Worm (Caenorhabditis elegans) whole organism, young adult: ENCODE results near the gene mltn-8.
A peak's percentile ranks its signal among the peaks of the same experiment; 100 is the strongest.

ENCODE experiments used
- C17E4.6 ChIP-seq: fragments of 200-800 bp; sonication (Bioruptor generic); IDR thresholded peaks from 2 replicates; pipeline ENCODE4 v1.3.6; 2022; ENCODE audit warnings: missing genetic modification reagents, missing genetic modification characterization, missing compliant biosample characterization
- F22D6.2 ChIP-seq: sonication (generic microtip); optimal IDR thresholded peaks from 2 replicates; lab custom pipeline; 2016; ENCODE audit warnings: mild to moderate bottlenecking, missing genetic modification characterization, missing compliant biosample characterization
- F39B2.1 ChIP-seq: fragments of 200-800 bp; sonication (Bioruptor generic); IDR thresholded peaks from 2 replicates; pipeline ENCODE4 v1.3.6; 2022; ENCODE audit warnings: missing genetic modification reagents, missing genetic modification characterization, missing compliant biosample characterization
- F57C9.4 ChIP-seq: sonication (generic microtip); optimal IDR thresholded peaks from 2 replicates; lab custom pipeline; 2017; ENCODE audit warnings: mild to moderate bottlenecking, missing genetic modification characterization, missing compliant biosample characterization
- T07F8.4 ChIP-seq: sonication (generic microtip); optimal IDR thresholded peaks from 2 replicates; lab custom pipeline; 2016; ENCODE audit warnings: mild to moderate bottlenecking, missing genetic modification characterization, moderate library complexity, missing compliant biosample characterization
- Y53F4B.3 ChIP-seq: fragments of 200-800 bp; sonication (Bioruptor generic); IDR thresholded peaks from 2 replicates; pipeline ENCODE4 v1.3.6; 2022; ENCODE audit warnings: missing genetic modification reagents, missing genetic modification characterization, missing compliant biosample characterization
- ZK185.1 ChIP-seq: sonication (generic microtip); optimal IDR thresholded peaks from 2 replicates; lab custom pipeline; 2016; ENCODE audit warnings: mild to moderate bottlenecking, missing genetic modification characterization, missing compliant biosample characterization; ENCODE audit not compliant: poor library complexity, severe bottlenecking
- attf-3 ChIP-seq: fragments of 200-800 bp; sonication (Bioruptor generic); conservative IDR thresholded peaks from 2 replicates; pipeline ENCODE4 v1.3.6; 2022; ENCODE audit warnings: missing genetic modification reagents, missing genetic modification characterization, missing compliant biosample characterization
- bed-1 ChIP-seq: fragments of 200-800 bp; sonication (Bioruptor generic); IDR thresholded peaks from 2 replicates; pipeline ENCODE4 v1.3.6; 2022; ENCODE audit warnings: missing genetic modification reagents, missing genetic modification characterization, missing compliant biosample characterization
- bed-2 ChIP-seq: fragments of 200-800 bp; sonication (Bioruptor generic); IDR thresholded peaks from 2 replicates; pipeline ENCODE4 v1.3.6; 2022; ENCODE audit warnings: missing genetic modification reagents, missing genetic modification characterization, missing compliant biosample characterization
- ceh-100 ChIP-seq: fragments of 200-800 bp; sonication (Bioruptor generic); IDR thresholded peaks from 2 replicates; pipeline ENCODE4 v1.3.6; 2022; ENCODE audit warnings: missing genetic modification reagents, missing genetic modification characterization, missing compliant biosample characterization
- ceh-40 ChIP-seq: fragments of 200-800 bp; sonication (Bioruptor generic); IDR thresholded peaks from 2 replicates; pipeline ENCODE4 v1.3.6; 2022; ENCODE audit warnings: missing genetic modification characterization, missing compliant biosample characterization
- ceh-91 ChIP-seq: fragments of 200-800 bp; sonication (Bioruptor generic); IDR thresholded peaks from 2 replicates; pipeline ENCODE4 v1.3.6; 2022; ENCODE audit warnings: missing genetic modification reagents, missing genetic modification characterization, missing compliant biosample characterization
- efl-1 ChIP-seq: fragments of 150-350 bp; optimal IDR thresholded peaks from 2 replicates; lab custom pipeline; 2014; ENCODE audit warnings: missing biosample characterization, missing genetic modification reagents, missing genetic modification characterization
- egrh-3 ChIP-seq: fragments of 200-800 bp; sonication (Bioruptor generic); IDR thresholded peaks from 2 replicates; pipeline ENCODE4 v1.3.6; 2022; ENCODE audit warnings: missing genetic modification reagents, missing genetic modification characterization, missing compliant biosample characterization
- ekl-4 ChIP-seq: fragments of 200-800 bp; sonication (Bioruptor generic); IDR thresholded peaks from 2 replicates; pipeline ENCODE4 v1.3.6; 2022; ENCODE audit warnings: missing genetic modification reagents, missing genetic modification characterization, missing compliant biosample characterization
- ets-4 ChIP-seq: fragments of 200-800 bp; sonication (Bioruptor generic); optimal IDR thresholded peaks from 2 replicates; lab custom pipeline; 2018; ENCODE audit warnings: mild to moderate bottlenecking, missing genetic modification characterization, missing compliant biosample characterization
- gei-17 ChIP-seq: fragments of 200-800 bp; sonication (Bioruptor generic); optimal IDR thresholded peaks from 2 replicates; lab custom pipeline; 2018; ENCODE audit warnings: mild to moderate bottlenecking, missing genetic modification characterization, missing compliant biosample characterization
- let-526 ChIP-seq: fragments of 200-800 bp; sonication (Bioruptor generic); IDR thresholded peaks from 2 replicates; pipeline ENCODE4 v1.3.6; 2022; ENCODE audit warnings: missing genetic modification reagents, missing genetic modification characterization, missing compliant biosample characterization
- let-607 ChIP-seq, 2 experiments: fragments of 200-800 bp in 1 of 2; sonication (Bioruptor generic) in 1 of 2; sonication (generic microtip) in 1 of 2; optimal IDR thresholded peaks; 2 replicates each; lab custom pipeline; 2016 to 2018; ENCODE audit warnings: mild to moderate bottlenecking in 2 of 2, missing compliant biosample characterization in 2 of 2, missing genetic modification characterization in 2 of 2, moderate library complexity in 2 of 2, missing genotype in 1 of 2
- lin-26 ChIP-seq: fragments of 200-800 bp; sonication (Bioruptor generic); IDR thresholded peaks from 2 replicates; pipeline ENCODE4 v1.3.6; 2022; ENCODE audit warnings: missing genetic modification reagents, missing genetic modification characterization, missing compliant biosample characterization
- lin-40 ChIP-seq: sonication (generic microtip); optimal IDR thresholded peaks from 2 replicates; lab custom pipeline; 2016; ENCODE audit warnings: missing genetic modification characterization, mild to moderate bottlenecking, missing compliant biosample characterization, missing genotype, missing genetic modification reagents
- lin-54 ChIP-seq: fragments of 200-800 bp; sonication (Bioruptor generic); optimal IDR thresholded peaks from 2 replicates; lab custom pipeline; 2018; ENCODE audit warnings: mild to moderate bottlenecking, missing genetic modification characterization, missing compliant biosample characterization
- lir-1 ChIP-seq: fragments of 200-800 bp; sonication (Bioruptor generic); conservative IDR thresholded peaks from 2 replicates; pipeline ENCODE4 v1.3.6; 2022; ENCODE audit warnings: missing genetic modification reagents, missing genetic modification characterization, missing compliant biosample characterization
- lsl-1 ChIP-seq: fragments of 200-800 bp; sonication (Bioruptor generic); optimal IDR thresholded peaks from 2 replicates; lab custom pipeline; 2018; ENCODE audit warnings: mild to moderate bottlenecking, missing genetic modification characterization, moderate library complexity, missing compliant biosample characterization
- madf-6 ChIP-seq: fragments of 200-800 bp; sonication (Bioruptor generic); IDR thresholded peaks from 2 replicates; pipeline ENCODE4 v1.3.6; 2022; ENCODE audit warnings: missing genetic modification reagents, missing genetic modification characterization, missing compliant biosample characterization
- mxl-1 ChIP-seq: sonication (generic microtip); optimal IDR thresholded peaks from 2 replicates; lab custom pipeline; 2016; ENCODE audit warnings: missing genetic modification characterization, missing compliant biosample characterization
- nfyb-1 ChIP-seq: fragments of 200-800 bp; sonication (Bioruptor generic); IDR thresholded peaks from 2 replicates; pipeline ENCODE4 v1.3.6; 2022; ENCODE audit warnings: missing genetic modification reagents, missing genetic modification characterization, missing compliant biosample characterization
- nhr-27 ChIP-seq: fragments of 200-800 bp; sonication (Bioruptor generic); optimal IDR thresholded peaks from 2 replicates; lab custom pipeline; 2018; ENCODE audit warnings: mild to moderate bottlenecking, missing genetic modification characterization, moderate library complexity, missing compliant biosample characterization
- rec-8 ChIP-seq, 2 experiments: sonication (generic microtip); optimal IDR thresholded peaks; 2 replicates each; lab custom pipeline; 2016; ENCODE audit warnings: mild to moderate bottlenecking in 2 of 2, missing genetic modification characterization in 2 of 2, missing genetic modification reagents in 2 of 2, missing genotype in 2 of 2, missing biosample characterization in 1 of 2, missing compliant biosample characterization in 1 of 2, moderate library complexity in 1 of 2
- rpc-1 ChIP-seq, 2 experiments: fragments of 150-350 bp in 1 of 2; sonication (generic microtip) in 1 of 2; optimal IDR thresholded peaks; 2 replicates each; lab custom pipeline; 2014 to 2018; ENCODE audit warnings: missing biosample characterization in 1 of 2, missing genetic modification characterization in 1 of 2, missing genetic modification reagents in 1 of 2, missing genotype in 1 of 2
- sdz-38 ChIP-seq: sonication (generic microtip); optimal IDR thresholded peaks from 2 replicates; lab custom pipeline; 2016; ENCODE audit warnings: missing genotype, missing genetic modification characterization, missing compliant biosample characterization
- sea-2 ChIP-seq: fragments of 200-800 bp; sonication (Bioruptor generic); IDR thresholded peaks from 2 replicates; pipeline ENCODE4 v1.3.6; 2022; ENCODE audit warnings: missing genetic modification characterization, missing compliant biosample characterization
- snpc-1.3 ChIP-seq: sonication (generic microtip); optimal IDR thresholded peaks from 2 replicates; lab custom pipeline; 2017; ENCODE audit warnings: missing genetic modification characterization, mild to moderate bottlenecking, missing compliant biosample characterization, antibody characterized with exemption, moderate library complexity, missing genotype, missing genetic modification reagents; ENCODE audit not compliant: insufficient read depth
- snpc-4 ChIP-seq, 5 experiments: fragments of 150-350 bp in 1 of 5; sonication (generic microtip) in 4 of 5; optimal IDR thresholded peaks; 2 replicates each; lab custom pipeline; 2014 to 2018; ENCODE audit warnings: missing genetic modification characterization in 5 of 5, missing biosample characterization in 3 of 5, antibody characterized with exemption in 2 of 5, mild to moderate bottlenecking in 2 of 5, missing compliant biosample characterization in 2 of 5, missing genotype in 2 of 5, moderate library complexity in 2 of 5, missing genetic modification reagents in 1 of 5
- sptf-2 ChIP-seq: fragments of 200-800 bp; sonication (Bioruptor generic); optimal IDR thresholded peaks from 2 replicates; lab custom pipeline; 2018; ENCODE audit warnings: mild to moderate bottlenecking, missing genetic modification characterization, missing compliant biosample characterization
- tbp1 ChIP-seq: fragments of 200-800 bp; sonication (Bioruptor generic); optimal IDR thresholded peaks from 2 replicates; lab custom pipeline; 2018; ENCODE audit warnings: mild to moderate bottlenecking, missing genetic modification characterization, missing compliant biosample characterization
- tbx-9 ChIP-seq: sonication (generic microtip); optimal IDR thresholded peaks from 2 replicates; lab custom pipeline; 2016; ENCODE audit warnings: borderline replicate concordance, missing genetic modification characterization, inconsistent platforms, missing compliant biosample characterization
- unc-130 ChIP-seq: sonication (generic microtip); optimal IDR thresholded peaks from 2 replicates; lab custom pipeline; 2016; ENCODE audit warnings: missing genetic modification reagents, missing genetic modification characterization, missing compliant biosample characterization
- ztf-3 ChIP-seq: fragments of 200-800 bp; sonication (Bioruptor generic); optimal IDR thresholded peaks from 2 replicates; lab custom pipeline; 2018; ENCODE audit warnings: mild to moderate bottlenecking, missing genetic modification characterization, missing compliant biosample characterization

The mltn-8 gene

ce11 chrV:347561-348345 lies 32.3 kb downstream of the mltn-8 start (continued):
- no peak for TF ChIP-seq lin-26 (GFP tag; lab: Robert Waterston, UW)
- TF ChIP-seq ets-4 (GFP tag; lab: Kevin White, UChicago): no peak
- TF ChIP-seq lin-40: no peak
- no peak for TF ChIP-seq nhr-27 (tag; lab: Kevin White, UChicago)
- TF ChIP-seq F57C9.4 (tag; lab: Kevin White, UChicago): no peak
- no peak for TF ChIP-seq F39B2.1 (GFP tag; lab: Robert Waterston, UW)
- TF ChIP-seq rpc-1 (optimal IDR thresholded peaks at IDR 0.05; lab: Kevin White, UChicago): no peak
- no peak for TF ChIP-seq rpc-1 (tag; optimal IDR thresholded peaks at IDR 0.05; lab: Kevin White, UChicago)
- no peak for TF ChIP-seq sdz-38 (tag; lab: Kevin White, UChicago)
- TF ChIP-seq let-526 (GFP tag; lab: Robert Waterston, UW): no peak
- TF ChIP-seq unc-130: no peak
- no peak for TF ChIP-seq bed-1 (GFP tag; lab: Robert Waterston, UW)
- TF ChIP-seq ztf-3: no peak
- peak; percentile 61; the same call in 1 of the 2 replicates for TF ChIP-seq madf-6 (GFP tag; lab: Robert Waterston, UW)
- TF ChIP-seq rec-8 (tag; optimal IDR thresholded peaks at IDR 0.05; lab: Kevin White, UChicago): no peak
- no peak for TF ChIP-seq nfyb-1 (GFP tag; lab: Robert Waterston, UW)
- no peak for TF ChIP-seq mxl-1 (tag; lab: Kevin White, UChicago)
- no peak for TF ChIP-seq T07F8.4 (tag; lab: Kevin White, UChicago)
- TF ChIP-seq sea-2 (GFP tag; lab: Robert Waterston, UW): no peak
- no peak for TF ChIP-seq let-607 (tag; optimal IDR thresholded peaks at IDR 0.05; lab: Kevin White, UChicago)
- TF ChIP-seq snpc-4 (GFP tag; optimal IDR thresholded peaks at IDR 0.05; lab: Kevin White, UChicago): no peak
- TF ChIP-seq snpc-4 (tag; optimal IDR thresholded peaks at IDR 0.05; lab: Kevin White, UChicago): no peak
- TF ChIP-seq lsl-1: peak; percentile 72
- TF ChIP-seq tbp1 (GFP tag; lab: Kevin White, UChicago): peak; percentile 3
- TF ChIP-seq snpc-1.3 (tag; lab: Kevin White, UChicago): no peak
- no peak for TF ChIP-seq bed-2 (GFP tag; lab: Robert Waterston, UW)
- no peak for TF ChIP-seq ceh-40
- TF ChIP-seq tbx-9 (tag; lab: Kevin White, UChicago): no peak
- TF ChIP-seq ekl-4 (GFP tag; lab: Robert Waterston, UW): no peak
- no peak for TF ChIP-seq ZK185.1 (tag; lab: Kevin White, UChicago)
- no peak for TF ChIP-seq ceh-100 (GFP tag; lab: Robert Waterston, UW)
- no peak for TF ChIP-seq F22D6.2
- TF ChIP-seq ceh-91: no peak
- TF ChIP-seq Y53F4B.3 (GFP tag; lab: Robert Waterston, UW): no peak
- TF ChIP-seq attf-3: no peak
- TF ChIP-seq gei-17: no peak
- peak; percentile 2 for TF ChIP-seq efl-1 (GFP tag; lab: Kevin White, UChicago)
- TF ChIP-seq C17E4.6 (GFP tag; lab: Robert Waterston, UW): no peak
- TF ChIP-seq lin-54 (GFP tag; lab: Kevin White, UChicago): peak; percentile 34
- peak; percentile 86 for TF ChIP-seq egrh-3 (GFP tag; lab: Robert Waterston, UW)
- TF ChIP-seq lir-1 (GFP tag; lab: Robert Waterston, UW): no peak
- TF ChIP-seq sptf-2 (GFP tag; lab: Kevin White, UChicago): no peak
